Fruit fly (Drosophila melanogaster) whole organism, adult: ENCODE results near the gene CG11790.

Experiments used
- CG12768 ChIP-seq: fragments of 200-800 bp; sonication (Bioruptor generic); optimal IDR thresholded peaks from 2 replicates; lab custom pipeline; 2017; ENCODE audit warnings: missing biosample characterization, missing genetic modification characterization, mild to moderate bottlenecking, moderate library complexity, missing genetic modification reagents
- CG1620 ChIP-seq: fragments of 200-800 bp; sonication (Bioruptor generic); optimal IDR thresholded peaks from 2 replicates; lab custom pipeline; 2016; ENCODE audit warnings: missing biosample characterization, missing genetic modification characterization
- CG33017 ChIP-seq: fragments of 200-800 bp; sonication (Bioruptor generic); optimal IDR thresholded peaks from 2 replicates; lab custom pipeline; 2018; ENCODE audit warnings: missing biosample characterization, mild to moderate bottlenecking, missing genetic modification characterization, moderate library complexity
- cic ChIP-seq: fragments of 200-800 bp; sonication (Bioruptor generic); optimal IDR thresholded peaks from 2 replicates; lab custom pipeline; 2017; ENCODE audit warnings: missing biosample characterization, mild to moderate bottlenecking, missing genetic modification characterization, moderate library complexity
- kay ChIP-seq: fragments of 200-800 bp; sonication (Bioruptor generic); peaks from one replicate; lab custom pipeline; 2016; ENCODE audit warnings: missing biosample characterization, missing genetic modification characterization, borderline replicate concordance

DNA sequence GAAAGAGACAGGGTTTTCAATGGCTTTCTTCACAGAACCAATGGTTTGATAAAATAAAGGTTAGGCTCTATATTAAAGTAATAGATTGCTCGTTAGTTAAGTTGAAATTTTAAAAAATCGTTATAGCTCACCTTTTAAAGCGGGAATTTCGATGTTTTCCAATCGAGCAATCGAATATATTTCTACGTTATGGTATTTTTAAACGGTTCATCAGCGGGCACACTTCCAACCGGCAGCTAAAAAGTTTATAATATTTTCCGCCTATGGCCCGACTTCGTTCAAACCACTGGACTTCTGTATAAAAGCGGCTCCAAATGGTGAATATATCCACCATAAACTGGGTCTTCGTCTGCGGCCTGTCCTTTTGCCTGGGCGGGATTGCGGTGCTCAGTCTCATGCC, 24.4 kb upstream of the CG11790 start, which contains the start of gene beta4GalT7:
- TF ChIP-seq kay (GFP tag; lab: Kevin White, UChicago) = no peak
- TF ChIP-seq CG1620 = no peak
- no peak for TF ChIP-seq CG33017 (tag; lab: Kevin White, UChicago)
- TF ChIP-seq CG12768 (GFP tag; lab: Kevin White, UChicago) = no peak
- TF ChIP-seq cic = no peak
